Fruit fly (Drosophila melanogaster): ENCODE results near the gene CG33493.

Gene CG33493

dm6 chr3L:10656451-10657198, 36.3 kb downstream of the CG33493 start (continued):
- TF ChIP-seq ems (GFP tag; optimal IDR thresholded peaks at IDR 0.05) (peak; percentile 50), D19B (GFP tag; optimal IDR thresholded peaks at IDR 0.05) (peak; percentile 35), Usf (GFP tag; optimal IDR thresholded peaks at IDR 0.05) (no peak), Vsx1 (GFP tag; optimal IDR thresholded peaks at IDR 0.05) (peak; percentile 84), chinmo (GFP tag; IDR thresholded peaks at IDR 0.05; ENCODE audit: partially characterized antibody) (no peak), insv (GFP tag; optimal IDR thresholded peaks at IDR 0.05) (no peak), B-H1 (GFP tag; IDR thresholded peaks at IDR 0.05) (peak; percentile 37; the same call in 1 of the 3 replicates), dm (GFP tag; optimal IDR thresholded peaks at IDR 0.05) (no peak), CG12769 (tag; optimal IDR thresholded peaks at IDR 0.05) (peak; percentile 70), CG11696 (GFP tag; IDR thresholded peaks at IDR 0.05) (peak; percentile 39; the same call in 1 of the 2 replicates), CG1792 (GFP tag; optimal IDR thresholded peaks at IDR 0.05) (peak; percentile 70), CG3995 (GFP tag; optimal IDR thresholded peaks at IDR 0.05) (peak; percentile 1), Lhr (GFP tag; optimal IDR thresholded peaks at IDR 0.05) (peak; percentile 36), Spps (tag; optimal IDR thresholded peaks at IDR 0.05) (peak; percentile 24), CG4707 (GFP tag; optimal IDR thresholded peaks at IDR 0.05) (peak; percentile 78), dmrt99B (tag; optimal IDR thresholded peaks at IDR 0.05) (peak; percentile 63), CG12744 (GFP tag; optimal IDR thresholded peaks at IDR 0.05) (peak; percentile 53), Doc3 (GFP tag; IDR thresholded peaks at IDR 0.05; ENCODE audit: partially characterized antibody) (no peak), Tbp (GFP tag; optimal IDR thresholded peaks at IDR 0.05) (no peak), D (optimal IDR thresholded peaks at IDR 0.05) (no peak), D (GFP tag; optimal IDR thresholded peaks at IDR 0.05) (peak; percentile 15), Sry-δ (GFP tag; optimal IDR thresholded peaks at IDR 0.05) (peak; percentile 34), CG30431 (GFP tag; optimal IDR thresholded peaks at IDR 0.05) (no peak), cwo (GFP tag; optimal IDR thresholded peaks at IDR 0.05) (peak; percentile 58), crc (GFP tag; optimal IDR thresholded peaks at IDR 0.05) (peak; percentile 48), croc (GFP tag; conservative IDR thresholded peaks at IDR 0.05) (no peak), ap (GFP tag; IDR thresholded peaks at IDR 0.05) (peak; percentile 30; the same call in 1 of the 2 replicates), zf30C (GFP tag; optimal IDR thresholded peaks at IDR 0.05) (no peak), Poxn (GFP tag; IDR thresholded peaks at IDR 0.05) (no peak), CG4730 (GFP tag; IDR thresholded peaks at IDR 0.05) (no peak), dmrt11E (tag; optimal IDR thresholded peaks at IDR 0.05) (peak; percentile 42), jing (GFP tag; optimal IDR thresholded peaks at IDR 0.05) (peak; percentile 16), Mes4 (GFP tag; optimal IDR thresholded peaks at IDR 0.05) (peak; percentile 70), dan (GFP tag; IDR thresholded peaks at IDR 0.05) (no peak), Scr (GFP tag; IDR thresholded peaks at IDR 0.05; ENCODE audit: partially characterized antibody) (no peak), CG18262 (tag; optimal IDR thresholded peaks at IDR 0.05) (peak; percentile 44), CG10462 (GFP tag; optimal IDR thresholded peaks at IDR 0.05) (peak; percentile 24), kni (GFP tag; optimal IDR thresholded peaks at IDR 0.05) (no peak), CG10274 (GFP tag; optimal IDR thresholded peaks at IDR 0.05) (peak; percentile 29), CG18764 (GFP tag; optimal IDR thresholded peaks at IDR 0.05) (peak; percentile 69), CG5245 (GFP tag; optimal IDR thresholded peaks at IDR 0.05) (peak; percentile 23), gro (GFP tag; optimal IDR thresholded peaks at IDR 0.05) (peak; percentile 36), Stat92E (GFP tag; optimal IDR thresholded peaks at IDR 0.05) (no peak), CG18599 (GFP tag; optimal IDR thresholded peaks at IDR 0.05) (peak; percentile 78), CG12942 (GFP tag; optimal IDR thresholded peaks at IDR 0.05) (peak; percentile 62), Oaz (GFP tag; IDR thresholded peaks at IDR 0.05) (no peak), CG10431 (GFP tag; optimal IDR thresholded peaks at IDR 0.05) (peak; percentile 43), eve (GFP tag; optimal IDR thresholded peaks at IDR 0.05) (no peak), wor (GFP tag; IDR thresholded peaks at IDR 0.05) (no peak)

Measured in whole organism, embryonic.